Worm (Caenorhabditis elegans): Measurements from ENCODE around the gene ZK105.11.

DNA sequence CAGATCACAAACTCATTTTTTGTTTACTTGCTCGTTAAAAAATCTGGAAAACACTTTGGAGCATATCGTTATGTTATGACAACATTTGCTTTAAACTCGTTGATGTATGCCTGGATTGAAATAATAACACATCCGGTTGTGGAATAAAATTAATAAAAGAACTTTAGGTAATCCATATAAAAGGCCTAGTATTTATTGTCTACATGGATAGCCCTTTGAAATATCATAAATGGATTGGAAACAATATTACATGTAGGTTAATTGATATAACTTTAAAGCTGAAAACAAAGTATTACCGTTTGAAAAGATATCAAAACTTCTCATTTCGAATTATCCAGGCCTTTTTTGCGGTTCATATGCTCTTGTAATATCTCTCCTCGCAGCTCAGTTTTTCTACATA is 17.8 kb downstream of the ZK105.11 start:
- TF ChIP-seq ama-1 (optimal IDR thresholded peaks at IDR 0.05) (no peak), nhr-12 (tag; optimal IDR thresholded peaks at IDR 0.05) (no peak), alr-1 (tag; optimal IDR thresholded peaks at IDR 0.05) (no peak), lsy-2 (tag; optimal IDR thresholded peaks at IDR 0.05) (no peak), nhr-25 (tag; optimal IDR thresholded peaks at IDR 0.05) (no peak), lin-13 (GFP tag; optimal IDR thresholded peaks at IDR 0.05) (no peak), ZK546.5 (tag; optimal IDR thresholded peaks at IDR 0.05) (no peak), elt-3 (tag; optimal IDR thresholded peaks at IDR 0.05) (no peak), lin-39 (tag; optimal IDR thresholded peaks at IDR 0.05) (no peak), skn-1 (tag; optimal IDR thresholded peaks at IDR 0.05) (no peak), aly-2 (tag; optimal IDR thresholded peaks at IDR 0.05) (no peak), blmp-1 (tag; optimal IDR thresholded peaks at IDR 0.05; ENCODE audit: insufficient read depth) (no peak)

Measured in whole organism, L2 larva.